Worm (Caenorhabditis elegans): ENCODE measurements around the gene nlp-17.

The nlp-17 gene

DNA sequence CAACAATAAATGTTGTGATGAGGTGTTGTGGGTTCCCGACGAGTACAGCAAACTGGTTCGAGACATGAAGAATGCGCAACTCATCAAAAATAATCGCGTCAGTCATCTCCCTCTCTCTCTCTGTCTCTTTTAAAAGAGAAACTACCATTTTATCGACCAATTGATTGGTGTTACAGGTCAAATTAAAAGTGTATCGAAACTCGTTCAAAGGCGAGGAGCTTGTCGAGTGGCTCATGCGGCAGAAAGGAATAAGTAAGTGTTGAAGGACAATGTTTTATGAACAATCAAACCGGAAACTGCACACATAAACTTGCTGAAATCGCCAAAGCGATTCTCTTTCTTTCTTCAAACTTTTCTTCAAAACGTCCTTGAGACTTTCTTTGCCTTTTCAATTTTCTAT lies 11.8 kb downstream of the nlp-17 start:
- no peak for TF ChIP-seq dox-1 (GFP tag; IDR thresholded peaks at IDR 0.05)
- no peak for TF ChIP-seq unc-62 (GFP tag; optimal IDR thresholded peaks at IDR 0.05)
- no peak for TF ChIP-seq mcd-1 (GFP tag; IDR thresholded peaks at IDR 0.05)
- TF ChIP-seq lin-35 (GFP tag; optimal IDR thresholded peaks at IDR 0.05), result no peak
- TF ChIP-seq ceh-58 (GFP tag; IDR thresholded peaks at IDR 0.05), result no peak
- no peak for TF ChIP-seq tbp1 (GFP tag; optimal IDR thresholded peaks at IDR 0.05)

DNA sequence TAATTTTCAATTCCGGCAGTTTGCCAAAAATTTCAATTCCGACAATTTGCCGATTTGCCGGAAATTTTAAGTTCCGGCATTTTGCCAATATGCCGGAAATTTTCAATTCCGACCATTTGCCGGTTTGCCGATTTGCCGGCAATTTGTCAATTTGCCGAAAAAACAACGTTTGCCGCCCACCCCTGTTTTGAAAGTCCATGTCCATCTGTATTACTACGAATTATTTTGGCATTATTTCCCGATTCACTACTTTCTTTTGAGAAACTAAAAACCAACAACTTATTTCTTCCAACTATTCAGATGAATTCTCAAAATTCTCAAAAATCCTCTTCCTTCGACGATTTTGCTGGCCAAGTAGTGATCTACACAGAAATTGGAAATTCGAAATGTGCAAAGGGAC lies 13.3 kb downstream of the nlp-17 start, which contains the start of gene Y45F10A.7:
Y45F10A.7 (plus strand) TSS at position 301 of the 400 bp plus-strand sequence.
- TF ChIP-seq hsf-1 (GFP tag; IDR thresholded peaks at IDR 0.05) (no peak), nfya-1 (tag; optimal IDR thresholded peaks at IDR 0.05; ENCODE audit: borderline replicate concordance, insufficient read depth) (no peak), B0261.1 (tag; optimal IDR thresholded peaks at IDR 0.05) (no peak), zfh-2 (GFP tag; conservative IDR thresholded peaks at IDR 0.05) (no peak), ceh-91 (GFP tag; IDR thresholded peaks at IDR 0.05) (no peak)

DNA sequence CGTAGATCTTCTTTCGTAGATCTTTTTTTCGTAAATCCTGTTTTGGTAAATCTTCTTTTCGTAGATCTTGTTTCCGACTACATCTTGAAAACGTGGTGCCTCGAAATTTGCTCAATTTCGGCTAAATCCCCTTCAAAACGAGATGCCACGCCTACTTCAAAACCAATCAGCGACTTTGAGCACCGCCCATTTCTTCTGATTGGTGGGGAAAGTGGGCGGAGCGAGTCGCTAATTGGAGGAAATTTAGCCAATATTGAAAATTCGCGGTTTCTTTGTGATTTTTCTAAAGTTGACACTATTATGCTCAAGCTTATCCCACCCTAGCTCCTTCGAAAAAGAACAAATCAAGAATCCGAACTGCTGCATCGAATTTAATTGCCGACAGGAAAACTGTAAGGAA lies 18.0 kb downstream of the nlp-17 start:
- TF ChIP-seq xnd-1 (tag; optimal IDR thresholded peaks at IDR 0.05), result no peak
- TF ChIP-seq ZK185.1 (tag; optimal IDR thresholded peaks at IDR 0.05; ENCODE audit: poor library complexity, severe bottlenecking), result no peak
- no peak for TF ChIP-seq ceh-40 (GFP tag; IDR thresholded peaks at IDR 0.05)
- TF ChIP-seq C06A6.2 (GFP tag; conservative IDR thresholded peaks at IDR 0.05), result no peak
- TF ChIP-seq nfyb-1 (GFP tag; IDR thresholded peaks at IDR 0.05), result no peak
- TF ChIP-seq ztf-18 (tag; optimal IDR thresholded peaks at IDR 0.05), result no peak
- TF ChIP-seq dpl-1 (GFP tag; optimal IDR thresholded peaks at IDR 0.05), result no peak
- no peak for TF ChIP-seq B0019.2 (GFP tag; conservative IDR thresholded peaks at IDR 0.05)
- TF ChIP-seq ztf-6 (GFP tag; IDR thresholded peaks at IDR 0.05), result no peak
- no peak for TF ChIP-seq snpc-4 (GFP tag; optimal IDR thresholded peaks at IDR 0.05)
- no peak for TF ChIP-seq snpc-4 (tag; optimal IDR thresholded peaks at IDR 0.05)
- TF ChIP-seq lin-26 (GFP tag; IDR thresholded peaks at IDR 0.05), result no peak
- TF ChIP-seq ets-4 (GFP tag; optimal IDR thresholded peaks at IDR 0.05), result no peak
- TF ChIP-seq sdz-38 (tag; optimal IDR thresholded peaks at IDR 0.05), result no peak
- TF ChIP-seq aptf-3 (GFP tag; IDR thresholded peaks at IDR 0.05), result no peak

DNA sequence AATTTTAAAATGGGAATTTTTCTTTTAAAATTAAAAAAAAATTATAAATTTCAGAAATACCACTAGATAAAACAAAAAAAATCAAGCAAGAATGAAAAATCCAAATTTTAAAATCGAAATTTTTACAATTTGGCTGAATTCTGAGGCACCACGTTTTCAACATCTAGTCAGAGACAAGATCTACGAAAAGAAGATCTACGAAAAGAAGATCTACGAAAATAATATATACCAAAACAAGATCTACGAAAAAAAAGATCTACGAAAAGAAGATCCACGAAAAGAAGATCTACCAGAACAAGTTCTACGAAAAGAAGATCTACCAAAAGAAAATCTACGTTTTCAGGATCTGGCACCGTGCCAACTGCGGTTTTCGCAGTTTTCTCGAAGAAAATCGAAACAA lies 18.5 kb downstream of the nlp-17 start:
- TF ChIP-seq ceh-100 (GFP tag; IDR thresholded peaks at IDR 0.05) (peak; percentile 69), nhr-80 (tag; optimal IDR thresholded peaks at IDR 0.05) (no peak), attf-6 (GFP tag; IDR thresholded peaks at IDR 0.05) (no peak), sdz-38 (tag; optimal IDR thresholded peaks at IDR 0.05) (no peak)

DNA sequence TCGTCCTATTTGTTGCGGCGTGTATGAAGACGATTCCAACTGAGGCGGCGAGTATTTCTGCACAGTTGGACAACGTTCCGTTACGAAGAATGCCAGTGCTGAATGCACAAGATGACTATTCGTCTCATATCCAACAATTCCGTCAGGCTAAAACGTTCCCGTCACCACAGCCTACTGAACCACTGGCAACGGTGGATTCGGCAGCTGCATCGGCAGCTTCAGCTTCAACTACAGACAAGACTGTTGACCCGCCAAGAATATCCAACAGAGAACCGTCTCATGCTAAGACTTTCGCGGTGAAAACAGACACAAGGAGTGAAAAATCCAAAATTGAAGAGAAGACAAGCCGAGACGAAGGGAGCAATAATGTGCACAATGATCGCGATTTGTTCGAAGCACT lies 22.0 kb downstream of the nlp-17 start:
- TF ChIP-seq ceh-58 (GFP tag; IDR thresholded peaks at IDR 0.05), result no peak
- peak; percentile 65; the same call in 1 of the 2 replicates for TF ChIP-seq cebp-2 (GFP tag; IDR thresholded peaks at IDR 0.05)
- TF ChIP-seq F57A8.1 (GFP tag; optimal IDR thresholded peaks at IDR 0.05), result no peak
- no peak for TF ChIP-seq nhr-80 (tag; optimal IDR thresholded peaks at IDR 0.05)
- TF ChIP-seq lin-40 (tag; optimal IDR thresholded peaks at IDR 0.05), result no peak
- no peak for TF ChIP-seq pbrm-1 (GFP tag; IDR thresholded peaks at IDR 0.05)

All from whole organism, young adult.